Worm (Caenorhabditis elegans) whole organism, L3 larva: ENCODE measurements around the gene F36F12.2.
A peak's percentile ranks its signal among the peaks of the same experiment; 100 is the strongest.

ENCODE experiments used
- R02D3.7 ChIP-seq: fragments of 150-350 bp; optimal IDR thresholded peaks from 2 replicates; lab custom pipeline; 2014; ENCODE audit warnings: missing biosample characterization, missing genetic modification characterization
- ceh-28 ChIP-seq: fragments of 150-350 bp; optimal IDR thresholded peaks from 2 replicates; lab custom pipeline; 2014; ENCODE audit warnings: missing biosample characterization, missing genetic modification reagents, missing genetic modification characterization
- ceh-82 ChIP-seq: fragments of 150-350 bp; optimal IDR thresholded peaks from 2 replicates; lab custom pipeline; 2014; ENCODE audit warnings: missing biosample characterization, missing genetic modification characterization
- daf-12 ChIP-seq: fragments of 150-350 bp; optimal IDR thresholded peaks from 2 replicates; lab custom pipeline; 2014; ENCODE audit warnings: missing biosample characterization, missing genetic modification reagents, missing genetic modification characterization
- elt-2 ChIP-seq: sonication (generic microtip); optimal IDR thresholded peaks from 2 replicates; lab custom pipeline; 2016; ENCODE audit warnings: missing genetic modification reagents, mild to moderate bottlenecking, missing genetic modification characterization, missing compliant biosample characterization
- elt-3 ChIP-seq, 3 experiments: fragments of 150-350 bp in 1 of 3; sonication (generic microtip) in 2 of 3; optimal IDR thresholded peaks; 2 replicates in 2 of 3; 4 replicates in 1 of 3; lab custom pipeline; 2014 to 2017; ENCODE audit warnings: missing biosample characterization in 3 of 3, missing genetic modification characterization in 3 of 3
- eor-1 ChIP-seq, 2 experiments: fragments of 150-350 bp; optimal IDR thresholded peaks; 2 replicates each; lab custom pipeline; 2014 to 2018; ENCODE audit warnings: missing biosample characterization in 2 of 2, missing genetic modification characterization in 2 of 2
- fkh-10 ChIP-seq: sonication (generic microtip); optimal IDR thresholded peaks from 2 replicates; lab custom pipeline; 2017; ENCODE audit warnings: missing biosample characterization, missing genetic modification reagents, missing genetic modification characterization
- fkh-2 ChIP-seq: fragments of 150-350 bp; optimal IDR thresholded peaks from 2 replicates; lab custom pipeline; 2014; ENCODE audit warnings: missing biosample characterization, missing genetic modification reagents, missing genetic modification characterization
- hmg-11 ChIP-seq: sonication (generic microtip); optimal IDR thresholded peaks from 2 replicates; lab custom pipeline; 2016; ENCODE audit warnings: missing genetic modification characterization, missing compliant biosample characterization
- jun-1 ChIP-seq: fragments of 150-350 bp; optimal IDR thresholded peaks from 2 replicates; lab custom pipeline; 2014; ENCODE audit warnings: missing biosample characterization, missing genetic modification reagents, missing genetic modification characterization
- lin-15B ChIP-seq: fragments of 150-350 bp; optimal IDR thresholded peaks from 2 replicates; lab custom pipeline; 2014; ENCODE audit warnings: missing biosample characterization, missing genetic modification characterization
- lin-39 ChIP-seq: fragments of 150-350 bp; optimal IDR thresholded peaks from 2 replicates; lab custom pipeline; 2018; ENCODE audit warnings: missing biosample characterization, missing genetic modification reagents, missing genetic modification characterization
- lsy-12 ChIP-seq: sonication (generic microtip); optimal IDR thresholded peaks from 2 replicates; lab custom pipeline; 2016; ENCODE audit warnings: mild to moderate bottlenecking, missing genetic modification characterization, missing compliant biosample characterization
- mdl-1 ChIP-seq: fragments of 150-350 bp; optimal IDR thresholded peaks from 2 replicates; lab custom pipeline; 2014; ENCODE audit warnings: missing biosample characterization, missing genetic modification characterization
- nfya-1 ChIP-seq: sonication (generic microtip); optimal IDR thresholded peaks from 2 replicates; lab custom pipeline; 2017; ENCODE audit warnings: missing genetic modification characterization, mild to moderate bottlenecking, missing compliant biosample characterization, antibody characterized with exemption, moderate library complexity; ENCODE audit not compliant: insufficient read depth
- nhr-23 ChIP-seq: fragments of 150-350 bp; optimal IDR thresholded peaks from 2 replicates; lab custom pipeline; 2014; ENCODE audit warnings: missing biosample characterization, missing genetic modification reagents, missing genetic modification characterization
- nhr-237 ChIP-seq: fragments of 150-350 bp; optimal IDR thresholded peaks from 2 replicates; lab custom pipeline; 2014; ENCODE audit warnings: missing biosample characterization, missing genetic modification characterization
- nhr-43 ChIP-seq: sonication (generic microtip); optimal IDR thresholded peaks from 2 replicates; lab custom pipeline; 2016; ENCODE audit warnings: mild to moderate bottlenecking, missing genetic modification characterization, missing compliant biosample characterization; ENCODE audit not compliant: poor library complexity, severe bottlenecking
- nhr-67 ChIP-seq: fragments of 150-350 bp; optimal IDR thresholded peaks from 2 replicates; lab custom pipeline; 2014; ENCODE audit warnings: missing biosample characterization, missing genetic modification characterization
- nhr-76 ChIP-seq: fragments of 150-350 bp; sonication (generic microtip); optimal IDR thresholded peaks from 5 replicates; lab custom pipeline; 2014; ENCODE audit warnings: missing biosample characterization, missing genetic modification characterization
- nhr-77 ChIP-seq: fragments of 150-350 bp; optimal IDR thresholded peaks from 2 replicates; lab custom pipeline; 2014; ENCODE audit warnings: missing biosample characterization, missing genetic modification characterization
- pqm-1 ChIP-seq: fragments of 150-350 bp; optimal IDR thresholded peaks from 2 replicates; lab custom pipeline; 2017; ENCODE audit warnings: missing biosample characterization, missing genetic modification characterization, inconsistent platforms
- sea-2 ChIP-seq: fragments of 150-350 bp; sonication (generic microtip); optimal IDR thresholded peaks from 4 replicates; lab custom pipeline; 2014; ENCODE audit warnings: missing biosample characterization, missing genetic modification reagents, missing genetic modification characterization
- tbx-2 ChIP-seq: sonication (generic microtip); optimal IDR thresholded peaks from 2 replicates; lab custom pipeline; 2016; ENCODE audit warnings: mild to moderate bottlenecking, missing genetic modification characterization, missing compliant biosample characterization
- zag-1 ChIP-seq: fragments of 150-350 bp; optimal IDR thresholded peaks from 2 replicates; lab custom pipeline; 2014; ENCODE audit warnings: missing biosample characterization, missing genetic modification characterization
- ztf-4 ChIP-seq: fragments of 150-350 bp; optimal IDR thresholded peaks from 2 replicates; lab custom pipeline; 2014; ENCODE audit warnings: missing biosample characterization, missing genetic modification characterization

Gene F36F12.2

ce11 chrV:2051507-2051906, 43.6 kb downstream of the F36F12.2 start, which contains the start of gene Y40B10A.11:
Gene Y40B10A.11 (minus strand): TSS chrV:2051607.
- TF ChIP-seq R02D3.7 (tag; lab: Kevin White, UChicago) (no peak), pqm-1 (no peak), lin-39 (tag; lab: Kevin White, UChicago) (no peak), nhr-237 (no peak), eor-1 (tag; optimal IDR thresholded peaks at IDR 0.05; lab: Kevin White, UChicago) (no peak), nhr-76 (tag; lab: Kevin White, UChicago) (no peak), ztf-4 (tag; lab: Kevin White, UChicago) (no peak), hmg-11 (tag; lab: Kevin White, UChicago) (no peak), nhr-23 (tag; lab: Kevin White, UChicago) (no peak), jun-1 (tag; lab: Kevin White, UChicago) (no peak), fkh-10 (GFP tag; lab: Kevin White, UChicago) (no peak), daf-12 (tag; lab: Kevin White, UChicago) (no peak), nhr-77 (no peak), lsy-12 (no peak)

- no peak for TF ChIP-seq ceh-28
- no peak for TF ChIP-seq tbx-2
- TF ChIP-seq fkh-10 (GFP tag; lab: Kevin White, UChicago) = no peak
- TF ChIP-seq jun-1 (tag; lab: Kevin White, UChicago) = no peak
- TF ChIP-seq elt-3 (tag; optimal IDR thresholded peaks at IDR 0.05; lab: Kevin White, UChicago) = no peak
- TF ChIP-seq nhr-237 = no peak
Measured at ce11 chrV:2050790-2051189, 44.3 kb downstream of the F36F12.2 start.

ce11 chrV:2050136-2050535, 45.0 kb downstream of the F36F12.2 start, which contains the start of gene comt-4:
Gene comt-4 (minus strand): TSS chrV:2050185.
- TF ChIP-seq ceh-82 (tag; lab: Kevin White, UChicago) (no peak), pqm-1 (peak; percentile 60), eor-1 (tag; optimal IDR thresholded peaks at IDR 0.05; lab: Kevin White, UChicago) (no peak), nhr-67 (tag; lab: Kevin White, UChicago) (no peak), elt-2 (tag; lab: Kevin White, UChicago) (peak; percentile 51), nhr-43 (no peak), lin-15B (tag; lab: Kevin White, UChicago) (no peak), nfya-1 (tag; lab: Kevin White, UChicago) (no peak), lsy-12 (no peak), tbx-2 (no peak), fkh-2 (tag; lab: Kevin White, UChicago) (no peak)

ce11 chrV:2045956-2046355, 49.1 kb downstream of the F36F12.2 start, which contains the start of gene Y40B10A.5:
Gene Y40B10A.5 (minus strand): TSS chrV:2046056.
- TF ChIP-seq sea-2 (no peak), fkh-2 (tag; lab: Kevin White, UChicago) (no peak), R02D3.7 (tag; lab: Kevin White, UChicago) (no peak), nhr-67 (tag; lab: Kevin White, UChicago) (no peak), ceh-82 (tag; lab: Kevin White, UChicago) (no peak), mdl-1 (tag; lab: Kevin White, UChicago) (no peak), lsy-12 (no peak), zag-1 (tag; lab: Kevin White, UChicago) (no peak), lin-39 (tag; lab: Kevin White, UChicago) (no peak), tbx-2 (no peak)
